Fruit fly (Drosophila melanogaster) whole organism: ENCODE measurements around the gene rho-5.

Experiments used
- CG8478 ChIP-seq: fragments of >200 bp; optimal IDR thresholded peaks from 2 replicates; lab custom pipeline; 2018; ENCODE audit warnings: inconsistent platforms
- Dll ChIP-seq: fragments of >200 bp; optimal IDR thresholded peaks from 2 replicates; lab custom pipeline; 2017
- EcR ChIP-seq, 2 experiments: fragments of >200 bp; optimal IDR thresholded peaks; 2 replicates each; lab custom pipeline; 2017; ENCODE audit warnings: missing biosample characterization in 2 of 2, missing genetic modification characterization in 2 of 2, missing genetic modification reagents in 2 of 2
- pan ChIP-seq: fragments of >200 bp; optimal IDR thresholded peaks from 2 replicates; lab custom pipeline; 2017
- psq ChIP-seq: fragments of >200 bp; optimal IDR thresholded peaks from 2 replicates; lab custom pipeline; 2017
- usp ChIP-seq: fragments of >200 bp; optimal IDR thresholded peaks from 2 replicates; lab custom pipeline; 2017; ENCODE audit warnings: missing biosample characterization, missing genetic modification characterization, mixed read lengths

rho-5 gene

DNA sequence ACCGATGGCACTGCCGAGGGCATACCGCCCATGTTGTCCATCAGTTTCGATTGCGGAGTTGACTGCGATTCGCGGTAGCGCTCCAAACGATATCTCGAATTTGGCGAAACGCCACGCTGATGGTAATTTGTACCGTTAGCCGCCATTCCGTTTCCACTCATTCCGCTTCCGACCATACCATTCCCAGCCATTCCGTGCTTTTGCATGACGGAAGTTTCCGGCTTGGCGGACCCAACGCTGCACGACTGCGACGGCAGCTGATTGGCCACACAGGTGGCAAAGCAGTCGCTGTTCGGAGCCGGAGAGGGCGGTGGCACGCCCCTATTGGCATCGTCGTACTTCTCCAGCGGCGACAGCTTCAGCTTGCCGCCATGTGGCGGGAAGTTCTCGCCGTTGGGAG is 1.4 kb downstream of the rho-5 start:
- TF ChIP-seq Dll (lab: Kevin White, UChicago) (no peak), psq (no peak)

DNA sequence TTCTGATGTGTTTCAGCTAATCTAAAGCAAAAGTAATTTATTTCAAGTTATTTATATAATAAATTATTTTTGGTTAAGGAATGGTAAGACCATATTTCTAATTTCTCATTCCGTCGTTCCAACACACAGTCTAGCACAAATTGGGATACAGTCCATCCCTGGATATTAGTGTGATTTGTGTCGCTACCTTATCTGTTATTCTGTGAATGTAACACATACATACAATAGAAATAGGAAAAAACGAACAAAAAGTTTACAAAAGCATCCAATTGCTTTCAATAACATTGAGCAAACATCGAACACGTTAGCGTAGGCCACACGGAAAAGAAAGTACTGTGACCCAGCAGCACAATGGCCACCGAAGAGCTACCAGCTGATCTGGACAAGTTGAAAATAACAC is 7.2 kb downstream of the rho-5 start, which contains the start of gene CG5056:
CG5056 (plus strand) TSS at position 168 of the 400 bp plus-strand sequence.
- TF ChIP-seq Dll (lab: Kevin White, UChicago) (no peak), usp (no peak), psq (no peak), CG8478 (lab: Kevin White, UChicago) (no peak), EcR (GFP tag; optimal IDR thresholded peaks at IDR 0.05; lab: Kevin White, UChicago) (no peak), pan (lab: Kevin White, UChicago) (no peak)

DNA sequence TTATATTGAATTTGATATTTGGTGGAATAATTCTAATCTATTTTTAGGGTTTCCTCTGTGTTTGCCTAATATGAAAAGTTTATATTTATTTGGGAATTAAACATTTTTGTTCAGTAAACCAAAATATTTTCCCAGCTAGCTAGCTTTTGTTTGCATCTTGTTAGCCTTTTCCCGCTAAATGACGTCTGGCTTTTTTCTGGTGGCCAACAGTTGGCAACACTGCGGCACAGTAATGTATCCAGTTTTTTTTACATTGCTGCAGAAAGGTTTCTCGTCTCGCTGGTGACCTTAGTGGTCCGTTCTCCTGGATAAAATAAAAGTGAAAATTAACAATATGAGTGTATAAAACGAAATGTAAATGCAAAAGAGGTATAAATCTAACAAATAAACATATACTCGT is 9.5 kb downstream of the rho-5 start, which contains the start of gene lft:
lft (plus strand) TSS at position 243 of the 400 bp plus-strand sequence.
- TF ChIP-seq psq: no peak

DNA sequence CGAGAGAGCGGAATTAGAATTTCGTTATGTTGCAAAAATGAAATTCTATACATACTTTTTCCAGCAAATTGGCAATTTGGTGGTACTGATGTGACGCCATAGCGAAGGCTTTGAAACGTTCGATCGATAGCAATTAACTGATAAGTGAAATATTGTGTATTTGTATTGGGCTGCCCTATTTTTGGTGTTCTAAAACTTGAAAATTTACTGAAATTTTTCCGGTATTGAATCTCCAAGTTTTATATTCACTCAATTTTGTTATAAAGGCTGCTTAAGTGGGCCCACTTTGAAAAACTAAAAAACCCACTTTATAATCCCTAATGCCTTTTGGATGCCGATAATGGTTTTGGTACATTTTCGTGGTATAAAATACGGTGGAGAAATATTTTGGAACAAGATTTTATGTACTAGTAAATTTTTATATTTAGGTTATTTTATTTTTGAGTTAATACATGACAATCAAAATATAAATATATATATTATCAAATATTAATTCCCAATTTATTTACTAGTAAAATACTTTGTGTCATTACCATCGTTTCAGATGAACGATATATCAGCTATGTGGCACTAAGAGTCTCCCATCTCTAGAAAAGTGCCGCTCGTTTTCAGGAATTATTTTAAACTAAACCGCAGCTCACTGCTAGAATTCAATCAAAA is 11.2 kb downstream of the rho-5 start, which contains the start of the genes Cand1 and pim:
Cand1 (minus strand) TSS at position 300 of the 660 bp plus-strand sequence.
pim (plus strand) TSS at position 582 of the 660 bp plus-strand sequence.
- TF ChIP-seq usp (no peak), pan (lab: Kevin White, UChicago) (no peak), EcR (GFP tag; optimal IDR thresholded peaks at IDR 0.05; lab: Kevin White, UChicago) (no peak), CG8478 (lab: Kevin White, UChicago) (no peak), Dll (lab: Kevin White, UChicago) (no peak), psq (no peak)

DNA sequence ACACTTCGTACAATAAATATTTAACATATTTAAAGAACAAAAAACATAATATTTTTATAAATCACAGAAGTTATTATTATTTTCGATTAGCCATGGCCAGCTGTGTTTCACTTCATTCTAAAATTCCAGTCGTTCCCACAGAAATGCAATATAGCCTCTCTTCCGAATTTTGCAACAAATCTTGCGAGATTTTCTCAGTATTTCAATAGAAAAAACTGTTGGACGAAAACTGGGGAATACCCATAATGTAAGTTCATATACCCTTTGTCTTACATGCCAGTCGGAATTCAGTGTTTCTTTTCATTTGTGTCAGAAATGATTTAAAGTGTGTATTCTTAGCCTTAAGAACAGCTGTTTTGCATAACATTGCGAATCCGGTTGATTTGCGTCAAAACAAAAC is 17.2 kb downstream of the rho-5 start, which contains the start of the genes CtsL4 and ClpP:
CtsL4 (minus strand) TSS at position 90 of the 400 bp plus-strand sequence.
ClpP (plus strand) TSS at position 288 of the 400 bp plus-strand sequence.
- TF ChIP-seq CG8478 (lab: Kevin White, UChicago) (no peak), Dll (lab: Kevin White, UChicago) (no peak), pan (lab: Kevin White, UChicago) (no peak), usp (no peak), psq (no peak), EcR (GFP tag; optimal IDR thresholded peaks at IDR 0.05; lab: Kevin White, UChicago) (no peak)

DNA sequence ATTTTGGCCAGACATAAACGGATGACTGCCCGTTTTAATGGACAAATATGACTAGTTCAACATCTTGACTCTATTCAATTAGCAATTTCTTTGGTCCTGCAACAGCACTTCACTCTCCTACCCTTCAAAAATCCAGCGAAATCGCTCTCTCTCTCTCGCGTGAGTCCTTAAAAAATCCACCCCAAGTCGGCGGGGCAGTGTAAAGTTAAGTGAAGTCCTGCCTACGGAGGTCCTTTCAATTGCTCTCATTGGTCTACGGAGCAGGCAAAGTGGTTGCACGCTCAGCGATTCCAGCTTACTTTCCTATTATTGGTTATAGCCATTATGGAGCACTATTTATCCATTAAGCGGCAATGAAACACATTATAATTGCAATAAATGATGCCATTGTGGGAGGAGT is 19.8 kb downstream of the rho-5 start, which contains the start of gene CG34367:
CG34367 (minus strand) TSS at position 35 of the 400 bp plus-strand sequence.
- TF ChIP-seq psq (no peak), EcR (GFP tag; optimal IDR thresholded peaks at IDR 0.05; lab: Kevin White, UChicago) (no peak), CG8478 (lab: Kevin White, UChicago) (no peak), Dll (lab: Kevin White, UChicago) (no peak), pan (lab: Kevin White, UChicago) (no peak), usp (no peak)

DNA sequence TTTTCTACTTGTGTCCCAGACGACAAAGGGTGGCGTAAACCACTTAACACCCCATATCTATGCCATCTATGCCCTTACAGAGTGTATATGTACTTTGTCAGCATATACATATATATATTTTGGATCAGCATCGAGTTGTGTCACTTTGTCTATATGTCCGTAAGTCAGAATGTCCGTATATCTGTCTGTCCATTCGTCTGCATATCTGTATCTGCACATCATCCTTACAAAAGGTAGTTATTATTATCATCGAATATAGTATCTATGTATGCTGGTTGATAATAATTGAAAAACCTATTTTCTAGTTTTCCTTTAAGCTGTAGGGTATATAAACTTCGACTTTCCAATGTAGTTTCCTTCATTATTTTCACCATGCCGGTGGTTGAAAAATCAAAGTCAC is 22.6 kb downstream of the rho-5 start:
- TF ChIP-seq pan (lab: Kevin White, UChicago): no peak
- no peak for TF ChIP-seq Dll (lab: Kevin White, UChicago)
- no peak for TF ChIP-seq psq
- no peak for TF ChIP-seq EcR (GFP tag; optimal IDR thresholded peaks at IDR 0.05; lab: Kevin White, UChicago)
- no peak for TF ChIP-seq usp

DNA sequence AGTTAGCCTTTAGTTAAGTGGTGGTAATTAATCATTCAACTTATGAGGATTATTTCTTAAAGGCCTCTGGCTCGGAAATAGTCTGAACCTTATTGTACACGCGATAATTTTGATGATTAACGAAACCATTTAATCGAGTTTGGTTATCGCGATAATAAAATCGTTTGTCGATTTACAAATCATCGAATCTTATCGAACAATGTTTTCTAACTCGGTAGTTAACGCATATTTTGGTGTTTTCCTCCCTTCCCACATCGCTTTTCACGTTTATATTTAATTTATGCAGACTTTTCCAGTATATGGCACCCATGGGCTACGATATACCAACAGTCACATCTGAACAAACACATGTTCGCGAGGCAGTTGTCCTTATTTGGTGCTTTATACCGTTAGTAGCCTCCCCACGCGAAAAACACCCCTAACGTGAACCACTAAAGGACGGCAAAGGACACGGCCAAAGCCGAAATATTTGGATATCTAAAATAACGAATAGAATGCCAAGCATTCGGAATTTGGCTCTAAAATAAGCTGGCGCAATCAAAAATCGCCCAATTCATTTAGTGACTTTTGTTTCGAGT is 29.6 kb downstream of the rho-5 start, which contains the start of gene Frmd5:
Frmd5 (plus strand) TSS at position 414 of the 578 bp plus-strand sequence.
- TF ChIP-seq usp: no peak
- TF ChIP-seq psq: no peak
- no peak for TF ChIP-seq EcR (GFP tag; optimal IDR thresholded peaks at IDR 0.05; lab: Kevin White, UChicago)
- TF ChIP-seq Dll (lab: Kevin White, UChicago): no peak
- no peak for TF ChIP-seq pan (lab: Kevin White, UChicago)
- TF ChIP-seq CG8478 (lab: Kevin White, UChicago): no peak

DNA sequence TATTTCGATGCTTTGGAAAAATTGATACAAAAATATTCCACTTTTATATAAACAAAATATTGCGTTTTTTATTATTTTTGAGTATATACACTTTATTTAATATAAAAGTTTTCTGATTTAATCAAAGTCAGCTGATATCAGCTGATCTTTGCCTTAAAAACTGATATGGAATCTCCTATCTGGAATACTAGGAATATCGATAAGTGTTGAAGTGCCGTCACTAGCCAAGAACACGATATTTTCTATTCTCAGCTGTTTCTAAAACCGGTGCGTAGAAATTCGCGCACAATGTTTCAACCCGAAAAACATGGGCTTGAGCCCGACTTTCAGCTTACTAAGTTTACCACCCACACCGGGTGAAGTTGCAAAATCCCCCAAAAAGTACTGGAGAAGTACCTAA is 31.2 kb downstream of the rho-5 start, which contains the start of gene Sps2:
Sps2 (plus strand) TSS at position 124 of the 400 bp plus-strand sequence.
- TF ChIP-seq CG8478 (lab: Kevin White, UChicago) (no peak), Dll (lab: Kevin White, UChicago) (no peak)

DNA sequence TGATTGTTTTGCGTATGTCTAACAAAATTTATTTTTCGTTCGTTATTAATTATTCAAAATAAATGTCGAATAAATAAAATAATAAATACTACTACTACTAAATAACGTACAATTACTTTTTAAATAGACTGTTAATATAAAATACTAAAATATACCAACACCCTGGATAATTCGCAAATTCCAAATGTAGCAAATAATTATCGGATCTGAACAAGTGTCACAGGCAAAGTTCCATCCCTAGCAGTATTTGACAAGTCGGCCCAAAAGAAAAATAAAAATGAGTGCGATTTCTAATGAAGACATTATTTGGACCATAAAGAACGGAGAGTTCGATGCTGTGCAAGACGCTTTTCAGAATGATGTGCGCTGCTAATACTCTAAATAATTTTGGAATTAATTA is 32.3 kb downstream of the rho-5 start, which contains the start of gene CG31715:
CG31715 (plus strand) TSS at position 212 of the 400 bp plus-strand sequence.
- no peak for TF ChIP-seq usp

DNA sequence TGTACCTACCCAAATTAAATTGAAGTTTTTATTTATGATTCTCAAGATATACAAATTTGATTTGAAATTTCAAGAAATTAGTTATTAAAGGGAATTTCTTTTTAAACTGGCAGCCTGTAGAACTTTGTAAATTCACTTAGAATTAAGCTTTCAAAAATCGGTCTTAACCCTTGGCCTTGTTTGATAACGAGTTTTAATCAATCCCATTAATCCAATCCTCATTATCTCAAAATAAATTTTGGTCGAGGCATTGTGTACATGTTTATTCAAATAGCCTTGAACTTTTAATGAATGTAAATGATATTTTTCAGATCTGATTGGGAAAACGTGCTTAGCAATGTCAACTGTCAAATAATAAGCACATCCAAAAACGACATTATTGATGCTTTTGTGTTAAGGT is 33.9 kb downstream of the rho-5 start:
- no peak for TF ChIP-seq CG8478 (lab: Kevin White, UChicago)
- TF ChIP-seq psq: no peak
- TF ChIP-seq EcR (GFP tag; optimal IDR thresholded peaks at IDR 0.05; lab: Kevin White, UChicago): no peak
- no peak for TF ChIP-seq Dll (lab: Kevin White, UChicago)
- no peak for TF ChIP-seq pan (lab: Kevin White, UChicago)
- no peak for TF ChIP-seq usp

DNA sequence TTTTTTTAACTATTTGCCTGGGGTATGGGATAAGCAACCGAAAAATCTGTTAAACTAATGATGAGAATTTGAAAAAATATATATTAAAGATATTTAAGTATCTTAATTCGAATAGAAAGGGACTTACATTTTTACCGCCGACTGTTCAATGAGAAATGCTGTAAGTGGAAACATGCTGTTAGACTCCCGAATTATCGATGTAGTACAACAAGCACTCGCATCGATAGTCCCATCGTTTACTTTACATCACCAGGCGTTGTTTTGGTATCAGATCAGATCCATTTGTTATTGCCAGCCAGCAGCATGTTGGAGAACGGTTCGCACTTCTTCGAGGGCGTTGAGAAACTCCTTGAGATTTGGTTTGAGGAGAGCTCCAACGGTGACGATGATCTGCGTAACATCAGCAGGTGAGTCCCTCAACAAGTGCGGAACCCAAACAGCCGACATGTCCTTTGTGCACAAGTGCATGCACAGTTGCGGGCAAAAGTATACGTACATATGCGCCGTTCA is 34.4 kb downstream of the rho-5 start, which contains the start of gene SamDC:
SamDC (plus strand) TSS at position 246 of the 510 bp plus-strand sequence.
- TF ChIP-seq EcR (GFP tag; optimal IDR thresholded peaks at IDR 0.05; lab: Kevin White, UChicago): no peak
- no peak for TF ChIP-seq Dll (lab: Kevin White, UChicago)
- no peak for TF ChIP-seq CG8478 (lab: Kevin White, UChicago)
- TF ChIP-seq psq: no peak
- no peak for TF ChIP-seq pan (lab: Kevin White, UChicago)
- TF ChIP-seq usp: no peak
